Worm (Caenorhabditis elegans): Measurements from ENCODE around the gene srsx-16.

DNA sequence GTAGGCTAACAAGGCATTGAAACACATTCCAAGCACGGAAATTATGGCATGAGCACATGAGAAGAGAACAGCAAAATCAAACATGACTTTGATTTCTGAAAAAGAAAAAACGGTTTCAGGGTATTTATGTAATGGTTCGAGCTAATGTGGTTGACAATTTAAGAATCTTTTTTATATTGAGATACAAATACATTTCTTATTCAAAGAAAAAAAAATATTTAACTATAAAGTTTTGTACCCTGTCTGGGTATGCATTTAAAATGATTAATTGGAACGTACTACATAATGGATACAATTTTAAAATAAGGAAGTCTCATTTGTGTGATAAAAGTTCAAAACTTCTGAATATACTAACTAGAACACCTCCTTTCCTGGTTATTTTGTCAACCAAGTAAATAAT, 10.6 kb upstream of the srsx-16 start, which contains the start of gene srd-12:
- TF ChIP-seq snpc-4 (tag; optimal IDR thresholded peaks at IDR 0.05) (no peak), egl-27 (tag; optimal IDR thresholded peaks at IDR 0.05) (no peak), unc-62 (GFP tag; optimal IDR thresholded peaks at IDR 0.05) (no peak), zag-1 (tag; optimal IDR thresholded peaks at IDR 0.05) (no peak), mep-1 (tag; optimal IDR thresholded peaks at IDR 0.05) (no peak), fos-1 (tag; optimal IDR thresholded peaks at IDR 0.05) (no peak), lsy-2 (tag; optimal IDR thresholded peaks at IDR 0.05) (no peak), ztf-11 (tag; optimal IDR thresholded peaks at IDR 0.05) (no peak), C34B4.2 (tag; optimal IDR thresholded peaks at IDR 0.05) (no peak), swsn-7 (tag; optimal IDR thresholded peaks at IDR 0.05) (no peak), fkh-4 (tag; optimal IDR thresholded peaks at IDR 0.05; ENCODE audit: borderline replicate concordance) (no peak), elt-3 (tag; optimal IDR thresholded peaks at IDR 0.05) (no peak), nhr-28 (tag; optimal IDR thresholded peaks at IDR 0.05) (no peak), ets-5 (GFP tag; IDR thresholded peaks at IDR 0.05) (no peak)

Measured in whole organism, L1 larva.